Worm (Caenorhabditis elegans) whole organism, young adult: ENCODE data around the gene R09B5.11.

Source experiments
- C06A6.2 ChIP-seq: fragments of 200-800 bp; sonication (Bioruptor generic); conservative IDR thresholded peaks from 2 replicates; pipeline ENCODE4 v1.3.6; 2022; ENCODE audit warnings: missing genetic modification characterization, missing compliant biosample characterization
- C17E4.6 ChIP-seq: fragments of 200-800 bp; sonication (Bioruptor generic); IDR thresholded peaks from 2 replicates; pipeline ENCODE4 v1.3.6; 2022; ENCODE audit warnings: missing genetic modification reagents, missing genetic modification characterization, missing compliant biosample characterization
- F10E7.11 ChIP-seq: sonication (generic microtip); optimal IDR thresholded peaks from 2 replicates; lab custom pipeline; 2017; ENCODE audit warnings: mild to moderate bottlenecking, missing genetic modification characterization, moderate library complexity, missing compliant biosample characterization
- F33H1.4 ChIP-seq: fragments of 200-800 bp; sonication (Bioruptor generic); IDR thresholded peaks from 2 replicates; pipeline ENCODE4 v1.3.6; 2022; ENCODE audit warnings: missing genetic modification reagents, missing genetic modification characterization, missing compliant biosample characterization
- F37B4.10 ChIP-seq: fragments of 200-800 bp; sonication (Bioruptor generic); IDR thresholded peaks from 2 replicates; pipeline ENCODE4 v1.3.6; 2022; ENCODE audit warnings: missing genetic modification characterization, missing compliant biosample characterization
- F49E8.2 ChIP-seq: sonication (generic microtip); optimal IDR thresholded peaks from 3 replicates; lab custom pipeline; 2017; ENCODE audit warnings: missing genetic modification characterization, mild to moderate bottlenecking, missing compliant biosample characterization, antibody characterized with exemption, moderate library complexity; ENCODE audit not compliant: insufficient read depth
- K12H6.12 ChIP-seq: fragments of 200-800 bp; sonication (Bioruptor generic); optimal IDR thresholded peaks from 2 replicates; lab custom pipeline; 2018; ENCODE audit warnings: mild to moderate bottlenecking, missing genetic modification characterization, missing compliant biosample characterization
- T26A5.8 ChIP-seq: sonication (generic microtip); optimal IDR thresholded peaks from 2 replicates; lab custom pipeline; 2016; ENCODE audit warnings: missing genetic modification characterization, missing compliant biosample characterization
- Y53G8AR.9 ChIP-seq: fragments of 200-800 bp; sonication (Bioruptor generic); conservative IDR thresholded peaks from 2 replicates; pipeline ENCODE4 v1.3.6; 2022; ENCODE audit warnings: missing genetic modification reagents, missing genetic modification characterization, missing compliant biosample characterization
- Y56A3A.18 ChIP-seq: fragments of 200-800 bp; sonication (Bioruptor generic); IDR thresholded peaks from 2 replicates; pipeline ENCODE4 v1.3.6; 2022; ENCODE audit warnings: missing genetic modification reagents, missing genetic modification characterization, missing compliant biosample characterization
- Y95B8A.8 ChIP-seq: fragments of 200-800 bp; sonication (Bioruptor generic); IDR thresholded peaks from 2 replicates; pipeline ENCODE4 v1.3.6; 2022; ENCODE audit warnings: missing genetic modification reagents, missing genetic modification characterization, missing compliant biosample characterization
- ZK185.1 ChIP-seq: sonication (generic microtip); optimal IDR thresholded peaks from 2 replicates; lab custom pipeline; 2016; ENCODE audit warnings: mild to moderate bottlenecking, missing genetic modification characterization, missing compliant biosample characterization; ENCODE audit not compliant: poor library complexity, severe bottlenecking
- akir-1 ChIP-seq: fragments of 200-800 bp; sonication (Bioruptor generic); optimal IDR thresholded peaks from 2 replicates; lab custom pipeline; 2018; ENCODE audit warnings: mild to moderate bottlenecking, missing genetic modification characterization, moderate library complexity, missing compliant biosample characterization
- athp-1 ChIP-seq: sonication (generic microtip); optimal IDR thresholded peaks from 2 replicates; lab custom pipeline; 2017; ENCODE audit warnings: mild to moderate bottlenecking, missing genetic modification characterization, missing compliant biosample characterization
- attf-5 ChIP-seq: fragments of 200-800 bp; sonication (Bioruptor generic); optimal IDR thresholded peaks from 2 replicates; lab custom pipeline; 2018; ENCODE audit warnings: mild to moderate bottlenecking, missing genetic modification characterization, missing compliant biosample characterization
- attf-6 ChIP-seq: fragments of 200-800 bp; sonication (Bioruptor generic); IDR thresholded peaks from 2 replicates; pipeline ENCODE4 v1.3.6; 2022; ENCODE audit warnings: missing genetic modification reagents, missing genetic modification characterization, missing compliant biosample characterization
- bed-1 ChIP-seq: fragments of 200-800 bp; sonication (Bioruptor generic); IDR thresholded peaks from 2 replicates; pipeline ENCODE4 v1.3.6; 2022; ENCODE audit warnings: missing genetic modification reagents, missing genetic modification characterization, missing compliant biosample characterization
- ceh-79 ChIP-seq: sonication (generic microtip); optimal IDR thresholded peaks from 2 replicates; lab custom pipeline; 2017; ENCODE audit warnings: mild to moderate bottlenecking, missing genetic modification characterization, missing compliant biosample characterization
- chd-7 ChIP-seq: sonication (generic microtip); optimal IDR thresholded peaks from 2 replicates; lab custom pipeline; 2016; ENCODE audit warnings: mild to moderate bottlenecking, missing genetic modification characterization, moderate library complexity, missing compliant biosample characterization
- dox-1 ChIP-seq: fragments of 200-800 bp; sonication (Bioruptor generic); IDR thresholded peaks from 2 replicates; pipeline ENCODE4 v1.3.6; 2022; ENCODE audit warnings: missing genetic modification reagents, missing genetic modification characterization, missing compliant biosample characterization
- dpff-1 ChIP-seq: sonication (generic microtip); optimal IDR thresholded peaks from 2 replicates; lab custom pipeline; 2017; ENCODE audit warnings: mild to moderate bottlenecking, missing genetic modification characterization, missing compliant biosample characterization
- dpl-1 ChIP-seq: fragments of 150-350 bp; optimal IDR thresholded peaks from 2 replicates; lab custom pipeline; 2014; ENCODE audit warnings: missing biosample characterization, missing genetic modification reagents, missing genetic modification characterization
- egl-44 ChIP-seq: fragments of 200-800 bp; sonication (Bioruptor generic); IDR thresholded peaks from 2 replicates; pipeline ENCODE4 v1.3.6; 2022; ENCODE audit warnings: missing genetic modification reagents, missing genetic modification characterization, missing compliant biosample characterization
- ekl-4 ChIP-seq: fragments of 200-800 bp; sonication (Bioruptor generic); IDR thresholded peaks from 2 replicates; pipeline ENCODE4 v1.3.6; 2022; ENCODE audit warnings: missing genetic modification reagents, missing genetic modification characterization, missing compliant biosample characterization
- ets-4 ChIP-seq: fragments of 200-800 bp; sonication (Bioruptor generic); optimal IDR thresholded peaks from 2 replicates; lab custom pipeline; 2018; ENCODE audit warnings: mild to moderate bottlenecking, missing genetic modification characterization, missing compliant biosample characterization
- hmg-1.2 ChIP-seq: fragments of 200-800 bp; sonication (Bioruptor generic); IDR thresholded peaks from 2 replicates; pipeline ENCODE4 v1.3.6; 2022; ENCODE audit warnings: missing genetic modification reagents, missing genetic modification characterization, missing compliant biosample characterization
- hsf-1 ChIP-seq: fragments of 200-800 bp; sonication (Bioruptor generic); IDR thresholded peaks from 2 replicates; pipeline ENCODE4 v1.3.6; 2022; ENCODE audit warnings: missing genetic modification reagents, missing genetic modification characterization, missing compliant biosample characterization
- lag-1 ChIP-seq: fragments of 200-800 bp; sonication (Bioruptor generic); IDR thresholded peaks from 2 replicates; pipeline ENCODE4 v1.3.6; 2022; ENCODE audit warnings: missing genetic modification reagents, missing genetic modification characterization, missing compliant biosample characterization
- lin-40 ChIP-seq: sonication (generic microtip); optimal IDR thresholded peaks from 2 replicates; lab custom pipeline; 2016; ENCODE audit warnings: missing genetic modification characterization, mild to moderate bottlenecking, missing compliant biosample characterization, missing genotype, missing genetic modification reagents
- lir-1 ChIP-seq: fragments of 200-800 bp; sonication (Bioruptor generic); conservative IDR thresholded peaks from 2 replicates; pipeline ENCODE4 v1.3.6; 2022; ENCODE audit warnings: missing genetic modification reagents, missing genetic modification characterization, missing compliant biosample characterization
- lsy-27 ChIP-seq: sonication (generic microtip); optimal IDR thresholded peaks from 2 replicates; lab custom pipeline; 2017; ENCODE audit warnings: missing genetic modification characterization, mild to moderate bottlenecking, missing compliant biosample characterization, antibody characterized with exemption, missing genotype, borderline replicate concordance; ENCODE audit not compliant: insufficient read depth
- mel-28 ChIP-seq: sonication (generic microtip); optimal IDR thresholded peaks from 2 replicates; lab custom pipeline; 2016; ENCODE audit warnings: borderline replicate concordance, mild to moderate bottlenecking, missing genetic modification characterization, missing compliant biosample characterization
- mes-4 ChIP-seq: sonication (generic microtip); optimal IDR thresholded peaks from 2 replicates; lab custom pipeline; 2016; ENCODE audit warnings: missing genotype, missing genetic modification characterization, missing compliant biosample characterization
- nhr-120 ChIP-seq: fragments of 200-800 bp; sonication (Bioruptor generic); IDR thresholded peaks from 2 replicates; pipeline ENCODE4 v1.3.6; 2022; ENCODE audit warnings: missing genetic modification characterization, missing compliant biosample characterization
- nhr-27 ChIP-seq: fragments of 200-800 bp; sonication (Bioruptor generic); optimal IDR thresholded peaks from 2 replicates; lab custom pipeline; 2018; ENCODE audit warnings: mild to moderate bottlenecking, missing genetic modification characterization, moderate library complexity, missing compliant biosample characterization
- nhr-90 ChIP-seq: sonication (generic microtip); optimal IDR thresholded peaks from 2 replicates; lab custom pipeline; 2016; ENCODE audit warnings: missing genotype, mild to moderate bottlenecking, missing genetic modification characterization, missing compliant biosample characterization
- rcor-1 ChIP-seq: fragments of 200-800 bp; sonication (Bioruptor generic); IDR thresholded peaks from 2 replicates; pipeline ENCODE4 v1.3.6; 2022; ENCODE audit warnings: missing genetic modification reagents, missing genetic modification characterization, missing compliant biosample characterization
- snpc-3.4 ChIP-seq: sonication (generic microtip); optimal IDR thresholded peaks from 2 replicates; lab custom pipeline; 2017; ENCODE audit warnings: missing genetic modification characterization, mild to moderate bottlenecking, missing compliant biosample characterization, antibody characterized with exemption, moderate library complexity, missing genotype, missing genetic modification reagents
- unc-62 ChIP-seq: fragments of 150-350 bp; optimal IDR thresholded peaks from 2 replicates; lab custom pipeline; 2014; ENCODE audit warnings: missing biosample characterization, missing genetic modification reagents, missing genetic modification characterization
- xnd-1 ChIP-seq: sonication (generic microtip); optimal IDR thresholded peaks from 2 replicates; lab custom pipeline; 2016; ENCODE audit warnings: missing genotype, missing genetic modification reagents, missing genetic modification characterization, missing compliant biosample characterization
- ztf-18 ChIP-seq: sonication (generic microtip); optimal IDR thresholded peaks from 2 replicates; lab custom pipeline; 2016; ENCODE audit warnings: missing genotype, mild to moderate bottlenecking, missing genetic modification characterization, missing compliant biosample characterization
- ztf-22 ChIP-seq: fragments of 200-800 bp; sonication (Bioruptor generic); optimal IDR thresholded peaks from 2 replicates; lab custom pipeline; 2018; ENCODE audit warnings: mild to moderate bottlenecking, missing genetic modification characterization, moderate library complexity, missing compliant biosample characterization

Gene R09B5.11

ce11 chrV:1474486-1475125, 35.6 kb downstream of the R09B5.11 start, which contains the start of the genes F53E2.2 and unc-60 (continued):
- no peak for TF ChIP-seq lag-1 (GFP tag; lab: Robert Waterston, UW)
- TF ChIP-seq akir-1 (GFP tag; lab: Kevin White, UChicago), result no peak
- no peak for TF ChIP-seq C17E4.6 (GFP tag; lab: Robert Waterston, UW)
- TF ChIP-seq Y56A3A.18 (GFP tag; lab: Robert Waterston, UW), result no peak
- no peak for TF ChIP-seq snpc-3.4
- TF ChIP-seq lsy-27 (tag; lab: Kevin White, UChicago), result no peak
- peak; percentile 50 for TF ChIP-seq lin-40 (tag; lab: Kevin White, UChicago)
- no peak for TF ChIP-seq xnd-1 (tag; lab: Kevin White, UChicago)
- no peak for TF ChIP-seq ceh-79
- no peak; the same call in 1 of the 2 replicates for TF ChIP-seq egl-44 (GFP tag; lab: Robert Waterston, UW)
- TF ChIP-seq T26A5.8 (tag; lab: Kevin White, UChicago), result no peak
- TF ChIP-seq dox-1 (GFP tag; lab: Robert Waterston, UW), result peak; percentile 72
- TF ChIP-seq ZK185.1, result peak; percentile 67
- TF ChIP-seq ets-4 (GFP tag; lab: Kevin White, UChicago), result no peak
- no peak for TF ChIP-seq bed-1 (GFP tag; lab: Robert Waterston, UW)
- TF ChIP-seq rcor-1 (GFP tag; lab: Robert Waterston, UW), result no peak
- no peak for TF ChIP-seq F37B4.10 (GFP tag; lab: Robert Waterston, UW)
- no peak for TF ChIP-seq nhr-27
- TF ChIP-seq dpl-1 (GFP tag; lab: Kevin White, UChicago), result no peak
- TF ChIP-seq Y95B8A.8, result no peak
- no peak for TF ChIP-seq F49E8.2 (tag; lab: Kevin White, UChicago)
- TF ChIP-seq unc-62 (GFP tag; lab: Kevin White, UChicago), result no peak
- TF ChIP-seq nhr-120 (GFP tag; lab: Robert Waterston, UW), result no peak
- peak; percentile 17 for TF ChIP-seq chd-7 (tag; lab: Kevin White, UChicago)
- no peak for TF ChIP-seq mel-28 (tag; lab: Kevin White, UChicago)
- no peak for TF ChIP-seq nhr-90 (tag; lab: Kevin White, UChicago)
- peak; percentile 47; the same call in 1 of the 2 replicates for TF ChIP-seq C06A6.2
- TF ChIP-seq attf-5, result peak; percentile 77
- no peak for TF ChIP-seq lir-1
- TF ChIP-seq mes-4, result no peak
- peak; percentile 57 for TF ChIP-seq ztf-22
- peak; percentile 67; the same call in 1 of the 2 replicates for TF ChIP-seq hmg-1.2 (GFP tag; lab: Robert Waterston, UW)
- no peak for TF ChIP-seq dpff-1 (tag; lab: Kevin White, UChicago)
- TF ChIP-seq athp-1, result no peak
- TF ChIP-seq attf-6 (GFP tag; lab: Robert Waterston, UW), result no peak
- 0 out of 2 replicates have a peak, but pooled peaks have one; percentile 41 for TF ChIP-seq Y53G8AR.9 (GFP tag; lab: Robert Waterston, UW)
- TF ChIP-seq F33H1.4 (GFP tag; lab: Robert Waterston, UW), result no peak
- TF ChIP-seq hsf-1 (GFP tag; lab: Robert Waterston, UW), result 0 out of 2 replicates have a peak, but pooled peaks have one; percentile 40
- TF ChIP-seq K12H6.12 (tag; lab: Kevin White, UChicago), result peak; percentile 46
- TF ChIP-seq ekl-4 (GFP tag; lab: Robert Waterston, UW), result peak; percentile 15; the same call in 1 of the 2 replicates
- no peak for TF ChIP-seq ztf-18 (tag; lab: Kevin White, UChicago)
- TF ChIP-seq F10E7.11, result no peak
